Worm (Caenorhabditis elegans): ENCODE measurements around the gene igdb-3.
A peak's percentile ranks its signal among the peaks of the same experiment; 100 is the strongest.

The igdb-3 gene

DNA sequence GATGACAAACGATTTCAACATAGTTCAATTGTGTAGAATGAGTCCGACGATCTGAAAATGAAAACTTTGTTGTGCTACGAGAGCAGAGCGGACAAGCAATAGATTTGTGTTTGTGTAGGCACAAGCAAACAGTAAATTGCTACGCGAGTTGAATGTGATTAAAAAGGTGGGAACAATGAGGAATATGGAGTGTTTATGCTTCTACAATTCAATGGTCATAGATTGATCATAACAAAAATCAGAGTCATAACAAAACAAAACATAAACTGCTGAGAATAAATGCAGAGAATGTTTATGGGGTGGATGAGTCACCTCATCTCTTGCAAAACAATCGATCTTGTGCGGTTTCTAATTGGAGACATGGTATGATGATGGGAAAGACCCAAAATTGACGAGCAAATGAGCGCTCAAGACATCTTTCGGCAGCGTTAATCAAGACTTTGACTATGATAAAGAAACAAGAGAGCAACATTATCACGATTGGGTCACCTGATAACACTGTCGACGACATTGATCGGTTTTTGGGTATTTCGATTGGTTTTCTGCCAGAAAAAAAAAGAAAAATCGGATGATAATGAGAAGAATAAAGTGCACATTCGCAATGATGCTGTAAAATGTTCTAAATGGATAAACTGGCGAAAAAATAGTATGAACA lies 7.5 kb upstream of the igdb-3 start, which contains the start of gene lmp-1:
TSS of gene lmp-1 (minus strand) at position 51 of the 655 bp plus-strand sequence.
- TF ChIP-seq elt-2 (tag; optimal IDR thresholded peaks at IDR 0.05) (peak; percentile 58), ama-1 (optimal IDR thresholded peaks at IDR 0.05) (no peak)

ce11 chrX:6378363-6378762 lies 6.9 kb upstream of the igdb-3 start:
- TF ChIP-seq ceh-14 (tag; optimal IDR thresholded peaks at IDR 0.05) (peak; percentile 68), ceh-6 (GFP tag; optimal IDR thresholded peaks at IDR 0.05) (peak; percentile 35), ceh-19 (GFP tag; optimal IDR thresholded peaks at IDR 0.05) (peak; percentile 36), unc-55 (GFP tag; optimal IDR thresholded peaks at IDR 0.05) (peak; percentile 32), tbx-7 (tag; optimal IDR thresholded peaks at IDR 0.05) (no peak), ttx-3 (tag; optimal IDR thresholded peaks at IDR 0.05) (no peak), syd-9 (tag; optimal IDR thresholded peaks at IDR 0.05) (peak; percentile 60), nfya-1 (tag; optimal IDR thresholded peaks at IDR 0.05) (peak; percentile 65), tbx-2 (tag; optimal IDR thresholded peaks at IDR 0.05) (peak; percentile 77), ama-1 (optimal IDR thresholded peaks at IDR 0.05) (no peak), sox-2 (GFP tag; IDR thresholded peaks at IDR 0.05) (no peak), hlh-8 (tag; optimal IDR thresholded peaks at IDR 0.05) (peak; percentile 9), ceh-18 (tag; optimal IDR thresholded peaks at IDR 0.05) (peak; percentile 31), ceh-48 (tag; optimal IDR thresholded peaks at IDR 0.05) (peak; percentile 30), pat-9 (tag; optimal IDR thresholded peaks at IDR 0.05) (peak; percentile 11), hlh-30 (tag; optimal IDR thresholded peaks at IDR 0.05; ENCODE audit: insufficient read depth) (peak; percentile 11), sdc-2 (tag; optimal IDR thresholded peaks at IDR 0.05) (peak; percentile 62), hlh-6 (tag; optimal IDR thresholded peaks at IDR 0.05) (peak; percentile 50), C08G9.2 (tag; optimal IDR thresholded peaks at IDR 0.05) (peak; percentile 40), lim-6 (tag; optimal IDR thresholded peaks at IDR 0.05) (no peak), sox-4 (tag; optimal IDR thresholded peaks at IDR 0.05) (no peak), ceh-31 (tag; optimal IDR thresholded peaks at IDR 0.05) (peak; percentile 66), rnt-1 (tag; optimal IDR thresholded peaks at IDR 0.05) (peak; percentile 28), unc-42 (tag; optimal IDR thresholded peaks at IDR 0.05) (peak; percentile 62), ceh-34 (tag; optimal IDR thresholded peaks at IDR 0.05) (peak; percentile 50)

- TF ChIP-seq che-1 (tag; optimal IDR thresholded peaks at IDR 0.05) (no peak), pros-1 (tag; optimal IDR thresholded peaks at IDR 0.05) (no peak), unc-42 (tag; optimal IDR thresholded peaks at IDR 0.05) (no peak), C08G9.2 (tag; optimal IDR thresholded peaks at IDR 0.05) (no peak), npax-4 (tag; optimal IDR thresholded peaks at IDR 0.05) (no peak), sox-4 (tag; optimal IDR thresholded peaks at IDR 0.05) (no peak), ceh-34 (tag; optimal IDR thresholded peaks at IDR 0.05) (no peak), ama-1 (optimal IDR thresholded peaks at IDR 0.05) (no peak), nhr-11 (tag; optimal IDR thresholded peaks at IDR 0.05) (no peak), fax-1 (tag; optimal IDR thresholded peaks at IDR 0.05) (no peak), odd-2 (tag; optimal IDR thresholded peaks at IDR 0.05) (no peak), ref-2 (tag; optimal IDR thresholded peaks at IDR 0.05) (no peak), fkh-6 (tag; optimal IDR thresholded peaks at IDR 0.05) (no peak), nfya-1 (tag; optimal IDR thresholded peaks at IDR 0.05) (no peak), ttx-3 (tag; optimal IDR thresholded peaks at IDR 0.05) (no peak), ceh-45 (GFP tag; IDR thresholded peaks at IDR 0.05) (no peak)
These were observed 2.4 kb upstream of the igdb-3 start for ce11 chrX:6382930-6383329.

DNA sequence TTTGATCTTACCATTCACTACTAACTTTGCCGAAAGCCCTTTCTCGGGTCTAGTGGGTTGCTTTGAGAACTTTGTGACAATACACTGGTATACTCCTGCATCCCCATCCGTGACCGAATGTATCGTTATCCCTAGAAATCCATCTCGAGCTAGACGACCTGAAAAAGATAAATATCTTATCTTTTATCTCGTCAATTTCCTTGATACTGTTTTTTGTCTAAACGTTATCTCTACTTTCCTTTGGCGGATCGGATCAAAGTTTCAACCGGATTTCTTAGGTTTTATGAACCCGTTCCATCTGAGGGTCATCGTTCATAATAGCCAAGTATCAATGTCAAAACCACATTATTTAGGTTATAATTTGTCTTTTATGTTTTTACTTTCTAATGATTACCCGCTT lies 748 bp upstream of the igdb-3 start:
- TF ChIP-seq ceh-31 (tag; optimal IDR thresholded peaks at IDR 0.05) (no peak), ceh-6 (GFP tag; optimal IDR thresholded peaks at IDR 0.05) (no peak), elt-2 (tag; optimal IDR thresholded peaks at IDR 0.05) (no peak), C08G9.2 (tag; optimal IDR thresholded peaks at IDR 0.05) (no peak), elt-4 (tag; optimal IDR thresholded peaks at IDR 0.05) (no peak), npax-4 (tag; optimal IDR thresholded peaks at IDR 0.05) (no peak), ceh-9 (tag; optimal IDR thresholded peaks at IDR 0.05) (no peak), nfya-1 (tag; optimal IDR thresholded peaks at IDR 0.05) (no peak), unc-86 (tag; optimal IDR thresholded peaks at IDR 0.05) (no peak), C38D4.7 (GFP tag; optimal IDR thresholded peaks at IDR 0.05) (no peak), pros-1 (tag; optimal IDR thresholded peaks at IDR 0.05) (no peak), ama-1 (optimal IDR thresholded peaks at IDR 0.05) (no peak), unc-42 (tag; optimal IDR thresholded peaks at IDR 0.05) (no peak), zip-5 (tag; optimal IDR thresholded peaks at IDR 0.05) (no peak), madf-2 (tag; optimal IDR thresholded peaks at IDR 0.05) (no peak), sox-4 (tag; optimal IDR thresholded peaks at IDR 0.05) (no peak), ztf-16 (tag; optimal IDR thresholded peaks at IDR 0.05) (no peak), fax-1 (tag; optimal IDR thresholded peaks at IDR 0.05) (no peak)
